Worm (Caenorhabditis elegans) whole organism, young adult: Measurements from ENCODE around the gene ptr-5.

ENCODE experiments used
- C17E4.6 ChIP-seq: fragments of 200-800 bp; sonication (Bioruptor generic); IDR thresholded peaks from 2 replicates; pipeline ENCODE4 v1.3.6; 2022; ENCODE audit warnings: missing genetic modification reagents, missing genetic modification characterization, missing compliant biosample characterization
- F10E7.11 ChIP-seq: sonication (generic microtip); optimal IDR thresholded peaks from 2 replicates; lab custom pipeline; 2017; ENCODE audit warnings: mild to moderate bottlenecking, missing genetic modification characterization, moderate library complexity, missing compliant biosample characterization
- F49E8.2 ChIP-seq: sonication (generic microtip); optimal IDR thresholded peaks from 3 replicates; lab custom pipeline; 2017; ENCODE audit warnings: missing genetic modification characterization, mild to moderate bottlenecking, missing compliant biosample characterization, antibody characterized with exemption, moderate library complexity; ENCODE audit not compliant: insufficient read depth
- akir-1 ChIP-seq: fragments of 200-800 bp; sonication (Bioruptor generic); optimal IDR thresholded peaks from 2 replicates; lab custom pipeline; 2018; ENCODE audit warnings: mild to moderate bottlenecking, missing genetic modification characterization, moderate library complexity, missing compliant biosample characterization
- ama-1 ChIP-seq, 3 experiments: fragments of 150-350 bp in 1 of 3; sonication (generic microtip) in 2 of 3; optimal IDR thresholded peaks; 2 replicates each; lab custom pipeline; 2014 to 2018; ENCODE audit warnings: missing biosample characterization in 2 of 3, missing genetic modification characterization in 2 of 3, missing genetic modification reagents in 2 of 3
- ceh-91 ChIP-seq: fragments of 200-800 bp; sonication (Bioruptor generic); IDR thresholded peaks from 2 replicates; pipeline ENCODE4 v1.3.6; 2022; ENCODE audit warnings: missing genetic modification reagents, missing genetic modification characterization, missing compliant biosample characterization
- gei-17 ChIP-seq: fragments of 200-800 bp; sonication (Bioruptor generic); optimal IDR thresholded peaks from 2 replicates; lab custom pipeline; 2018; ENCODE audit warnings: mild to moderate bottlenecking, missing genetic modification characterization, missing compliant biosample characterization
- lsy-27 ChIP-seq: sonication (generic microtip); optimal IDR thresholded peaks from 2 replicates; lab custom pipeline; 2017; ENCODE audit warnings: missing genetic modification characterization, mild to moderate bottlenecking, missing compliant biosample characterization, antibody characterized with exemption, missing genotype, borderline replicate concordance; ENCODE audit not compliant: insufficient read depth
- mxl-1 ChIP-seq: sonication (generic microtip); optimal IDR thresholded peaks from 2 replicates; lab custom pipeline; 2016; ENCODE audit warnings: missing genetic modification characterization, missing compliant biosample characterization
- nfyb-1 ChIP-seq: fragments of 200-800 bp; sonication (Bioruptor generic); IDR thresholded peaks from 2 replicates; pipeline ENCODE4 v1.3.6; 2022; ENCODE audit warnings: missing genetic modification reagents, missing genetic modification characterization, missing compliant biosample characterization
- pha-4 ChIP-seq: fragments of 150-350 bp; sonication (generic microtip); optimal IDR thresholded peaks from 2 replicates; lab custom pipeline; 2014; ENCODE audit warnings: missing biosample characterization, missing genetic modification reagents, missing genetic modification characterization
- snpc-4 ChIP-seq, 5 experiments: fragments of 150-350 bp in 1 of 5; sonication (generic microtip) in 4 of 5; optimal IDR thresholded peaks; 2 replicates each; lab custom pipeline; 2014 to 2018; ENCODE audit warnings: missing genetic modification characterization in 5 of 5, missing biosample characterization in 3 of 5, antibody characterized with exemption in 2 of 5, mild to moderate bottlenecking in 2 of 5, missing compliant biosample characterization in 2 of 5, missing genotype in 2 of 5, moderate library complexity in 2 of 5, missing genetic modification reagents in 1 of 5
- zim-3 ChIP-seq: sonication (generic microtip); optimal IDR thresholded peaks from 2 replicates; lab custom pipeline; 2017; ENCODE audit warnings: mild to moderate bottlenecking, missing genetic modification characterization, moderate library complexity, missing compliant biosample characterization
- ztf-18 ChIP-seq: sonication (generic microtip); optimal IDR thresholded peaks from 2 replicates; lab custom pipeline; 2016; ENCODE audit warnings: missing genotype, mild to moderate bottlenecking, missing genetic modification characterization, missing compliant biosample characterization

DNA sequence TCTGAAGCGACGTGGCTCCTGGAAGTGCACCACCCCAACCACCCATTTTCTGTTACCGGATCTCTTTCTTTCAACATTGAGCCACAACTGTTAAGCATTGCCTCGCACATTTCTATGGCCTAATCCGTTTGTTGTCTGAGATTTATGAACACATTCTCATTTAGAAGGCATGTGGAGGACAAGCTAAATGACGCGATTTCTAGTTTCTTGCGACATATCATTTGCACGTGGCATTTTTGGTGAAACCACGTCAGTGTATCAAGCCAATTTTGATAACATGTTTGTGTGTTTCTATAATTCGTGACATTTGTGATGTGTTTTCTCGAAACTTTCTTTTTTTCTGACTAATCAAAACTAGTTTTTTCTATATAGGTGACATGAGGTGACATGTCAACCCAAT, 38.4 kb downstream of the ptr-5 start:
- TF ChIP-seq ama-1 (optimal IDR thresholded peaks at IDR 0.05; lab: Kevin White, UChicago) (no peak), ama-1 (GFP tag; optimal IDR thresholded peaks at IDR 0.05; lab: Kevin White, UChicago) (no peak), C17E4.6 (GFP tag; lab: Robert Waterston, UW) (no peak), lsy-27 (tag; lab: Kevin White, UChicago) (no peak), zim-3 (tag; lab: Kevin White, UChicago) (no peak), gei-17 (GFP tag; lab: Kevin White, UChicago) (no peak), snpc-4 (GFP tag; optimal IDR thresholded peaks at IDR 0.05; lab: Kevin White, UChicago) (no peak), snpc-4 (tag; optimal IDR thresholded peaks at IDR 0.05; lab: Kevin White, UChicago) (no peak), F49E8.2 (no peak), pha-4 (no peak), ztf-18 (tag; lab: Kevin White, UChicago) (no peak), ceh-91 (GFP tag; lab: Robert Waterston, UW) (no peak), F10E7.11 (tag; lab: Kevin White, UChicago) (no peak), nfyb-1 (GFP tag; lab: Robert Waterston, UW) (no peak), mxl-1 (no peak), akir-1 (GFP tag; lab: Kevin White, UChicago) (no peak)
